Worm (Caenorhabditis elegans) whole organism, L3 larva: ENCODE results near the gene T10B10.4.

Source experiments
- R02D3.7 ChIP-seq: fragments of 150-350 bp; optimal IDR thresholded peaks from 2 replicates; lab custom pipeline; 2014; ENCODE audit warnings: missing biosample characterization, missing genetic modification characterization
- ZK546.5 ChIP-seq: sonication (generic microtip); optimal IDR thresholded peaks from 2 replicates; lab custom pipeline; 2017; ENCODE audit warnings: missing biosample characterization, missing genetic modification characterization
- aly-2 ChIP-seq: fragments of 150-350 bp; optimal IDR thresholded peaks from 2 replicates; lab custom pipeline; 2014; ENCODE audit warnings: missing biosample characterization, missing genetic modification characterization
- ama-1 ChIP-seq: fragments of 150-350 bp; optimal IDR thresholded peaks from 2 replicates; lab custom pipeline; 2018
- ceh-28 ChIP-seq: fragments of 150-350 bp; optimal IDR thresholded peaks from 2 replicates; lab custom pipeline; 2014; ENCODE audit warnings: missing biosample characterization, missing genetic modification reagents, missing genetic modification characterization
- ceh-82 ChIP-seq: fragments of 150-350 bp; optimal IDR thresholded peaks from 2 replicates; lab custom pipeline; 2014; ENCODE audit warnings: missing biosample characterization, missing genetic modification characterization
- daf-12 ChIP-seq: fragments of 150-350 bp; optimal IDR thresholded peaks from 2 replicates; lab custom pipeline; 2014; ENCODE audit warnings: missing biosample characterization, missing genetic modification reagents, missing genetic modification characterization
- egl-5 ChIP-seq: fragments of 150-350 bp; optimal IDR thresholded peaks from 2 replicates; lab custom pipeline; 2017; ENCODE audit warnings: missing biosample characterization, missing genetic modification reagents, missing genetic modification characterization, inconsistent platforms
- fkh-10 ChIP-seq: sonication (generic microtip); optimal IDR thresholded peaks from 2 replicates; lab custom pipeline; 2017; ENCODE audit warnings: missing biosample characterization, missing genetic modification reagents, missing genetic modification characterization
- fkh-2 ChIP-seq: fragments of 150-350 bp; optimal IDR thresholded peaks from 2 replicates; lab custom pipeline; 2014; ENCODE audit warnings: missing biosample characterization, missing genetic modification reagents, missing genetic modification characterization
- fos-1 ChIP-seq: fragments of 150-350 bp; optimal IDR thresholded peaks from 2 replicates; lab custom pipeline; 2014; ENCODE audit warnings: missing biosample characterization, missing genetic modification characterization
- hmg-11 ChIP-seq: sonication (generic microtip); optimal IDR thresholded peaks from 2 replicates; lab custom pipeline; 2016; ENCODE audit warnings: missing genetic modification characterization, missing compliant biosample characterization
- lin-39 ChIP-seq: fragments of 150-350 bp; optimal IDR thresholded peaks from 2 replicates; lab custom pipeline; 2018; ENCODE audit warnings: missing biosample characterization, missing genetic modification reagents, missing genetic modification characterization
- mdl-1 ChIP-seq: fragments of 150-350 bp; optimal IDR thresholded peaks from 2 replicates; lab custom pipeline; 2014; ENCODE audit warnings: missing biosample characterization, missing genetic modification characterization
- nfya-1 ChIP-seq: sonication (generic microtip); optimal IDR thresholded peaks from 2 replicates; lab custom pipeline; 2017; ENCODE audit warnings: missing genetic modification characterization, mild to moderate bottlenecking, missing compliant biosample characterization, antibody characterized with exemption, moderate library complexity; ENCODE audit not compliant: insufficient read depth
- nhr-11 ChIP-seq: fragments of 150-350 bp; optimal IDR thresholded peaks from 2 replicates; lab custom pipeline; 2014; ENCODE audit warnings: missing biosample characterization, missing genetic modification characterization
- nhr-12 ChIP-seq: fragments of 150-350 bp; optimal IDR thresholded peaks from 2 replicates; lab custom pipeline; 2014; ENCODE audit warnings: missing biosample characterization, missing genetic modification characterization
- nhr-23 ChIP-seq: fragments of 150-350 bp; optimal IDR thresholded peaks from 2 replicates; lab custom pipeline; 2014; ENCODE audit warnings: missing biosample characterization, missing genetic modification reagents, missing genetic modification characterization
- nhr-25 ChIP-seq: sonication (generic microtip); optimal IDR thresholded peaks from 2 replicates; lab custom pipeline; 2017; ENCODE audit warnings: missing biosample characterization, missing genetic modification characterization
- nhr-28 ChIP-seq: fragments of 150-350 bp; optimal IDR thresholded peaks from 2 replicates; lab custom pipeline; 2014; ENCODE audit warnings: missing biosample characterization, missing genetic modification characterization
- nhr-43 ChIP-seq: sonication (generic microtip); optimal IDR thresholded peaks from 2 replicates; lab custom pipeline; 2016; ENCODE audit warnings: mild to moderate bottlenecking, missing genetic modification characterization, missing compliant biosample characterization; ENCODE audit not compliant: poor library complexity, severe bottlenecking
- pha-4 ChIP-seq: fragments of 150-350 bp; optimal IDR thresholded peaks from 2 replicates; lab custom pipeline; 2014; ENCODE audit warnings: missing biosample characterization, missing genetic modification reagents, missing genetic modification characterization
- pqm-1 ChIP-seq: fragments of 150-350 bp; optimal IDR thresholded peaks from 2 replicates; lab custom pipeline; 2017; ENCODE audit warnings: missing biosample characterization, missing genetic modification characterization, inconsistent platforms
- sea-2 ChIP-seq: fragments of 150-350 bp; sonication (generic microtip); optimal IDR thresholded peaks from 4 replicates; lab custom pipeline; 2014; ENCODE audit warnings: missing biosample characterization, missing genetic modification reagents, missing genetic modification characterization
- snpc-4 ChIP-seq: fragments of 150-350 bp; optimal IDR thresholded peaks from 2 replicates; lab custom pipeline; 2014; ENCODE audit warnings: missing biosample characterization, missing genetic modification characterization
- unc-62 ChIP-seq: fragments of 150-350 bp; sonication (generic microtip); optimal IDR thresholded peaks from 4 replicates; lab custom pipeline; 2014; ENCODE audit warnings: missing biosample characterization, missing genetic modification reagents, missing genetic modification characterization
- zag-1 ChIP-seq: fragments of 150-350 bp; optimal IDR thresholded peaks from 2 replicates; lab custom pipeline; 2014; ENCODE audit warnings: missing biosample characterization, missing genetic modification characterization
- ztf-4 ChIP-seq: fragments of 150-350 bp; optimal IDR thresholded peaks from 2 replicates; lab custom pipeline; 2014; ENCODE audit warnings: missing biosample characterization, missing genetic modification characterization

T10B10.4 gene

ce11 chrX:15189823-15190222 lies at the start of gene T10B10.4:
T10B10.4 (plus strand) TSS chrX:15190123.
- TF ChIP-seq egl-5 = no peak
- no peak for TF ChIP-seq mdl-1
- TF ChIP-seq fkh-10 (GFP tag; lab: Kevin White, UChicago) = no peak
- peak; percentile 32 for TF ChIP-seq lin-39 (tag; lab: Kevin White, UChicago)
- TF ChIP-seq daf-12 (tag; lab: Kevin White, UChicago) = no peak
- TF ChIP-seq, all 47 proteins: peak for 1

ce11 chrX:15146415-15147210 lies 43.3 kb upstream of the T10B10.4 start:
- TF ChIP-seq unc-62 (GFP tag; lab: Kevin White, UChicago) (no peak), pqm-1 (tag; lab: Kevin White, UChicago) (peak; percentile 6), fos-1 (no peak), nhr-43 (tag; lab: Kevin White, UChicago) (peak; percentile 63), nfya-1 (tag; lab: Kevin White, UChicago) (peak; percentile 6), nhr-12 (tag; lab: Kevin White, UChicago) (no peak), ZK546.5 (tag; lab: Kevin White, UChicago) (no peak), nhr-28 (tag; lab: Kevin White, UChicago) (no peak), nhr-23 (tag; lab: Kevin White, UChicago) (no peak), zag-1 (tag; lab: Kevin White, UChicago) (no peak), R02D3.7 (tag; lab: Kevin White, UChicago) (no peak), pha-4 (no peak), fkh-10 (GFP tag; lab: Kevin White, UChicago) (no peak), aly-2 (tag; lab: Kevin White, UChicago) (no peak), daf-12 (tag; lab: Kevin White, UChicago) (no peak), snpc-4 (tag; lab: Kevin White, UChicago) (no peak), nhr-25 (tag; lab: Kevin White, UChicago) (no peak), ceh-82 (tag; lab: Kevin White, UChicago) (no peak), ceh-28 (tag; lab: Kevin White, UChicago) (no peak), ztf-4 (tag; lab: Kevin White, UChicago) (no peak), hmg-11 (tag; lab: Kevin White, UChicago) (no peak)

ce11 chrX:15147640-15148039 lies 42.3 kb upstream of the T10B10.4 start, which contains the start of gene unc-7:
unc-7 (minus strand) TSS chrX:15147740.
- TF ChIP-seq egl-5 (no peak), fkh-2 (tag; lab: Kevin White, UChicago) (no peak), aly-2 (tag; lab: Kevin White, UChicago) (no peak)

DNA sequence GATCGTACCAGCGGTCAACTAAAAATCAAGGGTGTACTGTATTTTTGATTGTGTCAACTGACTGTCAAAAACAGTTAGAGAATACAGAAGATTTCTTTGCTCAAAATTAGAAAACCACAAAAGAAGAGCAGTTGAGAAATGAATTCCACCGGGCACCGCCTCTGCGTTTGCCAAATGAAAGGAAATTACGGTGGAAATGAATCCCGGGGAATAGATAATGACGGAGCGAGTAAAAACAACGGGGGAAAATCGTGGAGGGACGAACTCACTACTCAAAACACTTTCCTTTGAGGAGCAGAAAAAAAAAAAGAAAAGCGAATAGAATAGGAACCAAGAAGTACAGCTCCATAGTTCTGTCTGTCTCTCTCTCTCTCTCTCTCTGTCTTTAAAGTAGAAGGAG lies 41.5 kb upstream of the T10B10.4 start:
- TF ChIP-seq mdl-1 (no peak), lin-39 (tag; lab: Kevin White, UChicago) (no peak), sea-2 (GFP tag; lab: Kevin White, UChicago) (no peak), ama-1 (lab: Kevin White, UChicago) (no peak)

- TF ChIP-seq nhr-11 (tag; lab: Kevin White, UChicago) = no peak
- peak; percentile 59 for TF ChIP-seq lin-39 (tag; lab: Kevin White, UChicago)
Measured at ce11 chrX:15148831-15149230, 41.1 kb upstream of the T10B10.4 start.

- no peak for TF ChIP-seq unc-62 (GFP tag; lab: Kevin White, UChicago)
- TF ChIP-seq nfya-1 (tag; lab: Kevin White, UChicago) = no peak
- TF ChIP-seq nhr-43 (tag; lab: Kevin White, UChicago) = no peak
- TF ChIP-seq nhr-25 (tag; lab: Kevin White, UChicago) = no peak
- TF ChIP-seq nhr-12 (tag; lab: Kevin White, UChicago) = no peak
- TF ChIP-seq snpc-4 (tag; lab: Kevin White, UChicago) = no peak
- TF ChIP-seq nhr-11 (tag; lab: Kevin White, UChicago) = no peak
- no peak for TF ChIP-seq nhr-23 (tag; lab: Kevin White, UChicago)
- no peak for TF ChIP-seq lin-39 (tag; lab: Kevin White, UChicago)
Measured at ce11 chrX:15155054-15155453, 34.9 kb upstream of the T10B10.4 start.
